Fruit fly (Drosophila melanogaster) whole organism, embryonic: ENCODE measurements around the gene Nup160.

ENCODE experiments used
- Abd-B ChIP-seq: fragments of 200-800 bp; sonication (Bioruptor generic); optimal IDR thresholded peaks from 2 replicates; lab custom pipeline; 2018; ENCODE audit warnings: missing biosample characterization, mild to moderate bottlenecking, missing genetic modification characterization, moderate library complexity
- Ada2b ChIP-seq: fragments of 200-800 bp; sonication (Bioruptor generic); IDR thresholded peaks from 2 replicates; pipeline ENCODE4 v1.3.6; 2022; ENCODE audit warnings: missing biosample characterization, missing genetic modification characterization
- C15 ChIP-seq: fragments of 200-800 bp; sonication (Bioruptor generic); IDR thresholded peaks from 3 replicates; pipeline ENCODE4 v1.3.6; 2022; ENCODE audit warnings: missing biosample characterization, missing genetic modification characterization
- CG11504 ChIP-seq: fragments of 200-800 bp; sonication (Bioruptor generic); optimal IDR thresholded peaks from 3 replicates; lab custom pipeline; 2019; ENCODE audit warnings: missing biosample characterization, mild to moderate bottlenecking, missing genetic modification characterization, moderate library complexity
- CG1233 ChIP-seq: fragments of 200-800 bp; sonication (Bioruptor generic); optimal IDR thresholded peaks from 4 replicates; lab custom pipeline; 2018; ENCODE audit warnings: missing biosample characterization, mild to moderate bottlenecking, missing genetic modification characterization
- CG12744 ChIP-seq: fragments of 200-800 bp; sonication (Bioruptor generic); optimal IDR thresholded peaks from 2 replicates; lab custom pipeline; 2016; ENCODE audit warnings: missing biosample characterization, missing genetic modification characterization
- CG13123 ChIP-seq: fragments of 200-800 bp; sonication (Bioruptor generic); optimal IDR thresholded peaks from 2 replicates; lab custom pipeline; 2016; ENCODE audit warnings: missing biosample characterization, missing genetic modification characterization
- CG15269 ChIP-seq: fragments of 200-800 bp; sonication (Bioruptor generic); optimal IDR thresholded peaks from 2 replicates; lab custom pipeline; 2018; ENCODE audit warnings: missing biosample characterization, mild to moderate bottlenecking, missing genetic modification characterization, moderate library complexity
- CG15601 ChIP-seq: fragments of 200-800 bp; sonication (Bioruptor generic); optimal IDR thresholded peaks from 3 replicates; lab custom pipeline; 2019; ENCODE audit warnings: missing biosample characterization, mild to moderate bottlenecking, missing genetic modification characterization, moderate library complexity
- CG1602 ChIP-seq: fragments of 200-800 bp; sonication (Bioruptor generic); optimal IDR thresholded peaks from 3 replicates; lab custom pipeline; 2016; ENCODE audit warnings: missing biosample characterization, missing genetic modification characterization
- CG16779 ChIP-seq: fragments of 200-800 bp; sonication (Bioruptor generic); IDR thresholded peaks from 2 replicates; pipeline ENCODE4 v1.3.6; 2022; ENCODE audit warnings: missing biosample characterization, missing genetic modification characterization
- CG17359 ChIP-seq: fragments of 200-800 bp; sonication (Bioruptor generic); optimal IDR thresholded peaks from 3 replicates; lab custom pipeline; 2018; ENCODE audit warnings: missing biosample characterization, mild to moderate bottlenecking, missing genetic modification characterization, moderate library complexity
- CG17912 ChIP-seq: fragments of 200-800 bp; sonication (Bioruptor generic); optimal IDR thresholded peaks from 2 replicates; lab custom pipeline; 2018; ENCODE audit warnings: missing biosample characterization, mild to moderate bottlenecking, missing genetic modification characterization
- CG18262 ChIP-seq: fragments of 200-800 bp; optimal IDR thresholded peaks from 3 replicates; lab custom pipeline; 2019; ENCODE audit warnings: missing biosample characterization, mild to moderate bottlenecking, missing genetic modification characterization, moderate library complexity
- CG32767 ChIP-seq: fragments of 200-800 bp; sonication (Bioruptor generic); IDR thresholded peaks from 2 replicates; pipeline ENCODE4 v1.3.6; 2022; ENCODE audit warnings: missing biosample characterization, missing genetic modification characterization
- CG4617 ChIP-seq: fragments of 200-800 bp; sonication (Bioruptor generic); optimal IDR thresholded peaks from 3 replicates; lab custom pipeline; 2016; ENCODE audit warnings: missing biosample characterization, missing genetic modification characterization, borderline replicate concordance
- CG4820 ChIP-seq: fragments of 200-800 bp; sonication (Bioruptor generic); optimal IDR thresholded peaks from 3 replicates; lab custom pipeline; 2016; ENCODE audit warnings: missing biosample characterization, missing genetic modification characterization
- CG7839 ChIP-seq: fragments of 200-800 bp; sonication (Bioruptor generic); optimal IDR thresholded peaks from 3 replicates; lab custom pipeline; 2018; ENCODE audit warnings: missing biosample characterization, mild to moderate bottlenecking, missing genetic modification characterization, moderate library complexity
- D19B ChIP-seq: fragments of 200-800 bp; sonication (Bioruptor generic); optimal IDR thresholded peaks from 2 replicates; lab custom pipeline; 2017; ENCODE audit warnings: missing biosample characterization, mild to moderate bottlenecking, missing genetic modification characterization
- Dek ChIP-seq: fragments of 200-800 bp; sonication (Bioruptor generic); optimal IDR thresholded peaks from 3 replicates; lab custom pipeline; 2019; ENCODE audit warnings: missing biosample characterization, mild to moderate bottlenecking, missing genetic modification characterization, moderate library complexity
- Dip3 ChIP-seq: fragments of 200-800 bp; sonication (Bioruptor generic); optimal IDR thresholded peaks from 3 replicates; lab custom pipeline; 2016; ENCODE audit warnings: missing biosample characterization, missing genetic modification characterization
- GATAe ChIP-seq: fragments of 200-800 bp; sonication (Bioruptor generic); conservative IDR thresholded peaks from 2 replicates; pipeline ENCODE4 v1.3.6; 2022; ENCODE audit warnings: missing biosample characterization, missing genetic modification characterization
- Gsc ChIP-seq: fragments of 200-800 bp; sonication (Bioruptor generic); IDR thresholded peaks from 2 replicates; pipeline ENCODE4 v1.3.6; 2022; ENCODE audit warnings: missing biosample characterization, missing genetic modification characterization
- HLH4C ChIP-seq: fragments of 200-800 bp; sonication (Bioruptor generic); IDR thresholded peaks from 3 replicates; pipeline ENCODE4 v1.3.6; 2022; ENCODE audit warnings: missing biosample characterization, missing genetic modification characterization; ENCODE audit not compliant: partially characterized antibody
- Jarid2 ChIP-seq: fragments of 200-800 bp; sonication (Bioruptor generic); optimal IDR thresholded peaks from 3 replicates; lab custom pipeline; 2017; ENCODE audit warnings: mild to moderate bottlenecking, missing biosample characterization, missing genetic modification reagents, missing genetic modification characterization
- Kr ChIP-seq: fragments of 200-800 bp; sonication (Bioruptor generic); optimal IDR thresholded peaks from 2 replicates; lab custom pipeline; 2017; ENCODE audit warnings: missing biosample characterization, mild to moderate bottlenecking, missing genetic modification characterization
- MBD-R2 ChIP-seq: fragments of 200-800 bp; sonication (Bioruptor generic); IDR thresholded peaks from 2 replicates; pipeline ENCODE4 v1.3.6; 2022; ENCODE audit warnings: missing biosample characterization, missing genetic modification characterization
- Ravus ChIP-seq: fragments of 200-800 bp; sonication (Bioruptor generic); IDR thresholded peaks from 2 replicates; pipeline ENCODE4 v1.3.6; 2022; ENCODE audit warnings: missing biosample characterization, missing genetic modification characterization
- Sry-β ChIP-seq: fragments of 200-800 bp; sonication (Bioruptor generic); optimal IDR thresholded peaks from 2 replicates; lab custom pipeline; 2018; ENCODE audit warnings: missing biosample characterization, mild to moderate bottlenecking, missing genetic modification characterization, moderate library complexity
- ap ChIP-seq: fragments of 200-800 bp; sonication (Bioruptor generic); IDR thresholded peaks from 2 replicates; pipeline ENCODE4 v1.3.6; 2022; ENCODE audit warnings: missing biosample characterization, missing genetic modification characterization
- ci ChIP-seq: fragments of 200-800 bp; sonication (Bioruptor generic); IDR thresholded peaks from 3 replicates; pipeline ENCODE4 v1.3.6; 2022; ENCODE audit warnings: missing biosample characterization, missing genetic modification characterization
- corto ChIP-seq: fragments of 200-800 bp; sonication (Bioruptor generic); optimal IDR thresholded peaks from 2 replicates; lab custom pipeline; 2016; ENCODE audit warnings: missing biosample characterization, mild to moderate bottlenecking, missing genetic modification characterization, moderate library complexity
- da ChIP-seq: fragments of 200-800 bp; sonication (Bioruptor generic); optimal IDR thresholded peaks from 2 replicates; lab custom pipeline; 2016; ENCODE audit warnings: missing biosample characterization, missing genetic modification characterization
- dati ChIP-seq: fragments of 200-800 bp; sonication (Bioruptor generic); IDR thresholded peaks from 2 replicates; pipeline ENCODE4 v1.3.6; 2022; ENCODE audit warnings: missing biosample characterization, missing genetic modification characterization
- gcm2 ChIP-seq: fragments of 200-800 bp; sonication (Bioruptor generic); optimal IDR thresholded peaks from 2 replicates; lab custom pipeline; 2016; ENCODE audit warnings: missing biosample characterization, missing genetic modification characterization
- grau ChIP-seq: fragments of 200-800 bp; optimal IDR thresholded peaks from 3 replicates; lab custom pipeline; 2019; ENCODE audit warnings: missing biosample characterization, mild to moderate bottlenecking, missing genetic modification characterization, moderate library complexity
- ind ChIP-seq: fragments of 200-800 bp; sonication (Bioruptor generic); optimal IDR thresholded peaks from 3 replicates; lab custom pipeline; 2016; ENCODE audit warnings: missing biosample characterization, missing genetic modification characterization
- jumu ChIP-seq: fragments of 200-800 bp; sonication (Bioruptor generic); optimal IDR thresholded peaks from 3 replicates; lab custom pipeline; 2016; ENCODE audit warnings: missing biosample characterization, missing genetic modification characterization
- knrl ChIP-seq: fragments of 200-800 bp; sonication (Bioruptor generic); IDR thresholded peaks from 3 replicates; pipeline ENCODE4 v1.3.6; 2022; ENCODE audit warnings: missing biosample characterization, missing genetic modification characterization; ENCODE audit not compliant: partially characterized antibody
- lov ChIP-seq, 2 experiments: fragments of 200-800 bp in 1 of 2; fragments of >200 bp in 1 of 2; sonication (Bioruptor generic) in 1 of 2; IDR thresholded peaks in 1 of 2; optimal IDR thresholded peaks in 1 of 2; 2 replicates in 1 of 2; 3 replicates in 1 of 2; pipeline versions ENCODE4 v1.3.6 to Lab custom; 2017 to 2022; ENCODE audit warnings: missing biosample characterization in 1 of 2, missing genetic modification characterization in 1 of 2
- nom ChIP-seq: fragments of 200-800 bp; sonication (Bioruptor generic); optimal IDR thresholded peaks from 2 replicates; lab custom pipeline; 2017; ENCODE audit warnings: missing biosample characterization, missing genetic modification characterization, mild to moderate bottlenecking, moderate library complexity, missing genetic modification reagents
- onecut ChIP-seq: fragments of 200-800 bp; sonication (Bioruptor generic); IDR thresholded peaks from 2 replicates; pipeline ENCODE4 v1.3.6; 2022; ENCODE audit warnings: missing biosample characterization, missing genetic modification characterization
- pho ChIP-seq: fragments of 200-800 bp; sonication (Bioruptor generic); optimal IDR thresholded peaks from 2 replicates; lab custom pipeline; 2016; ENCODE audit warnings: missing biosample characterization, missing genetic modification characterization
- pros ChIP-seq: fragments of 200-800 bp; sonication (Bioruptor generic); optimal IDR thresholded peaks from 3 replicates; lab custom pipeline; 2019; ENCODE audit warnings: missing biosample characterization, mild to moderate bottlenecking, missing genetic modification characterization, moderate library complexity
- psq ChIP-seq: fragments of 200-800 bp; sonication (Bioruptor generic); optimal IDR thresholded peaks from 2 replicates; lab custom pipeline; 2017; ENCODE audit warnings: missing biosample characterization, missing genetic modification characterization
- sens-2 ChIP-seq: fragments of 200-800 bp; sonication (Bioruptor generic); IDR thresholded peaks from 2 replicates; pipeline ENCODE4 v1.3.6; 2022; ENCODE audit warnings: missing biosample characterization, missing genetic modification characterization
- tio ChIP-seq: fragments of 200-800 bp; sonication (Bioruptor generic); optimal IDR thresholded peaks from 2 replicates; lab custom pipeline; 2017; ENCODE audit warnings: missing biosample characterization, missing genetic modification characterization, inconsistent platforms
- tll ChIP-seq, 2 experiments: fragments of 200-800 bp in 1 of 2; fragments of >200 bp in 1 of 2; sonication (Bioruptor generic) in 1 of 2; optimal IDR thresholded peaks; 2 replicates each; lab custom pipeline; 2017 to 2019; ENCODE audit warnings: missing biosample characterization in 2 of 2, missing genetic modification characterization in 2 of 2, mild to moderate bottlenecking in 1 of 2, moderate library complexity in 1 of 2
- trem ChIP-seq: fragments of 200-800 bp; optimal IDR thresholded peaks from 3 replicates; lab custom pipeline; 2019; ENCODE audit warnings: missing biosample characterization, mild to moderate bottlenecking, missing genetic modification characterization, moderate library complexity
- zen2 ChIP-seq: fragments of 200-800 bp; sonication (Bioruptor generic); IDR thresholded peaks from 3 replicates; pipeline ENCODE4 v1.3.6; 2022; ENCODE audit warnings: missing biosample characterization, missing genetic modification characterization; ENCODE audit not compliant: partially characterized antibody

Gene Nup160

dm6 chr2L:11091111-11091510 is 32.5 kb upstream of the Nup160 start, which contains the start of gene Wdr59 (continued):
- TF ChIP-seq psq (GFP tag; lab: Kevin White, UChicago) (no peak), ind (GFP tag; lab: Kevin White, UChicago) (peak; percentile 52), CG1233 (GFP tag; lab: Kevin White, UChicago) (peak; percentile 10), da (GFP tag; lab: Kevin White, UChicago) (no peak), D19B (GFP tag; lab: Kevin White, UChicago) (no peak), CG17359 (tag; lab: Kevin White, UChicago) (no peak), Dek (tag; lab: Kevin White, UChicago) (peak; percentile 51), onecut (no peak), Sry-β (GFP tag; lab: Kevin White, UChicago) (peak; percentile 99), ap (GFP tag; lab: Robert Waterston, UW) (no peak), corto (GFP tag; lab: Kevin White, UChicago) (no peak), CG15601 (tag; lab: Kevin White, UChicago) (no peak), pho (GFP tag; lab: Kevin White, UChicago) (peak; percentile 28), CG16779 (GFP tag; lab: Robert Waterston, UW) (no peak), CG4820 (GFP tag; lab: Kevin White, UChicago) (no peak), jumu (GFP tag; lab: Kevin White, UChicago) (no peak), CG7839 (tag; lab: Kevin White, UChicago) (no peak), trem (tag; lab: Kevin White, UChicago) (peak; percentile 67), dati (GFP tag; lab: Robert Waterston, UW) (no peak), Gsc (GFP tag; lab: Robert Waterston, UW) (no peak), CG12744 (no peak), Ada2b (GFP tag; lab: Robert Waterston, UW) (no peak), pros (GFP tag; lab: Kevin White, UChicago) (no peak), CG11504 (tag; lab: Kevin White, UChicago) (no peak), MBD-R2 (GFP tag; lab: Robert Waterston, UW) (peak; percentile 49; the same call in 1 of the 2 replicates), CG1602 (GFP tag; lab: Kevin White, UChicago) (peak; percentile 29), grau (tag; lab: Kevin White, UChicago) (no peak), nom (GFP tag; lab: Kevin White, UChicago) (no peak), CG13123 (GFP tag; lab: Kevin White, UChicago) (no peak), zen2 (GFP tag; lab: Robert Waterston, UW) (no peak; the same call in 2 of the 3 replicates), CG15269 (tag; lab: Kevin White, UChicago) (no peak), Dip3 (no peak), ci (GFP tag; lab: Robert Waterston, UW) (no peak), CG17912 (GFP tag; lab: Kevin White, UChicago) (no peak), sens-2 (GFP tag; lab: Robert Waterston, UW) (no peak), Jarid2 (GFP tag; lab: Kevin White, UChicago) (no peak), HLH4C (peak; percentile 73), tio (no peak), CG32767 (no peak), lov (optimal IDR thresholded peaks at IDR 0.05; lab: Kevin White, UChicago) (no peak), lov (GFP tag; IDR thresholded peaks at IDR 0.05; lab: Robert Waterston, UW) (no peak), Ravus (GFP tag; lab: Robert Waterston, UW) (no peak), GATAe (no peak), knrl (GFP tag; lab: Robert Waterston, UW) (peak; percentile 72), CG4617 (GFP tag; lab: Kevin White, UChicago) (peak; percentile 35), gcm2 (no peak), tll (GFP tag; optimal IDR thresholded peaks at IDR 0.05; lab: Kevin White, UChicago) (no peak), CG18262 (tag; lab: Kevin White, UChicago) (no peak), Abd-B (GFP tag; lab: Kevin White, UChicago) (peak; percentile 58), C15 (no peak), Kr (no peak)
